Worm (Caenorhabditis elegans) whole organism, midembryonic: ENCODE measurements around the gene sor-1.

Experiments
- T22C8.4 ChIP-seq: fragments of 200-800 bp; sonication (Bioruptor generic); IDR thresholded peaks from 2 replicates; pipeline ENCODE4 v1.3.6; 2022; ENCODE audit warnings: missing genetic modification characterization, missing compliant biosample characterization
- cog-1 ChIP-seq: sonication (generic microtip); optimal IDR thresholded peaks from 2 replicates; lab custom pipeline; 2016; ENCODE audit warnings: missing genetic modification characterization, missing compliant biosample characterization
- flt-1 ChIP-seq: fragments of 200-800 bp; sonication (Bioruptor generic); IDR thresholded peaks from 2 replicates; pipeline ENCODE4 v1.3.6; 2022; ENCODE audit warnings: missing genetic modification characterization, missing compliant biosample characterization
- klf-2 ChIP-seq: fragments of 200-800 bp; sonication (Bioruptor generic); conservative IDR thresholded peaks from 2 replicates; pipeline ENCODE4 v1.3.6; 2022; ENCODE audit warnings: missing genetic modification reagents, missing genetic modification characterization, missing compliant biosample characterization
- med-1 ChIP-seq: sonication (generic microtip); optimal IDR thresholded peaks from 2 replicates; lab custom pipeline; 2017; ENCODE audit warnings: missing genetic modification characterization, mild to moderate bottlenecking, missing compliant biosample characterization, antibody characterized with exemption, missing genetic modification reagents; ENCODE audit not compliant: insufficient read depth
- ref-1 ChIP-seq: fragments of 200-800 bp; sonication (Bioruptor generic); conservative IDR thresholded peaks from 2 replicates; pipeline ENCODE4 v1.3.6; 2022; ENCODE audit warnings: missing genetic modification reagents, missing genetic modification characterization, missing compliant biosample characterization
- tab-1 ChIP-seq: fragments of 200-800 bp; sonication (Bioruptor generic); IDR thresholded peaks from 2 replicates; pipeline ENCODE4 v1.3.6; 2022; ENCODE audit warnings: missing genetic modification characterization, missing compliant biosample characterization
- ztf-23 ChIP-seq: fragments of 200-800 bp; sonication (Bioruptor generic); IDR thresholded peaks from 2 replicates; pipeline ENCODE4 v1.3.6; 2022; ENCODE audit warnings: missing genetic modification reagents, missing genetic modification characterization, missing compliant biosample characterization
- ztf-29 ChIP-seq: fragments of 200-800 bp; sonication (Bioruptor generic); IDR thresholded peaks from 2 replicates; pipeline ENCODE4 v1.3.6; 2022; ENCODE audit warnings: missing genetic modification reagents, missing genetic modification characterization, missing compliant biosample characterization

- no peak for TF ChIP-seq flt-1 (GFP tag; lab: Robert Waterston, UW)
- TF ChIP-seq klf-2 (GFP tag; lab: Robert Waterston, UW) = no peak
- TF ChIP-seq med-1 = no peak
- no peak for TF ChIP-seq T22C8.4 (GFP tag; lab: Robert Waterston, UW)
- no peak for TF ChIP-seq ztf-29 (GFP tag; lab: Robert Waterston, UW)
- no peak for TF ChIP-seq cog-1
- no peak for TF ChIP-seq ref-1 (GFP tag; lab: Robert Waterston, UW)
- TF ChIP-seq tab-1 (GFP tag; lab: Robert Waterston, UW) = no peak
- TF ChIP-seq ztf-23 = no peak
Measured at ce11 chrIII:8371595-8372305, 46.2 kb upstream of the sor-1 start, which contains the start of gene lmbr-1.
